Worm (Caenorhabditis elegans) whole organism, L4 larva: Measurements from ENCODE around the gene nhr-111.
A peak's percentile ranks its signal among the peaks of the same experiment; 100 is the strongest.

Experiments
- F10B5.3 ChIP-seq: sonication (generic microtip); optimal IDR thresholded peaks from 2 replicates; lab custom pipeline; 2016; ENCODE audit warnings: mild to moderate bottlenecking, missing genetic modification characterization, missing compliant biosample characterization
- F37D6.2 ChIP-seq: sonication (generic microtip); optimal IDR thresholded peaks from 2 replicates; lab custom pipeline; 2016; ENCODE audit warnings: mild to moderate bottlenecking, missing genetic modification characterization, missing compliant biosample characterization
- T20F7.1 ChIP-seq: fragments of 200-800 bp; sonication (Bioruptor generic); optimal IDR thresholded peaks from 2 replicates; lab custom pipeline; 2018; ENCODE audit warnings: mild to moderate bottlenecking, missing genetic modification characterization, missing compliant biosample characterization
- Y5F2A.4 ChIP-seq: fragments of 200-800 bp; sonication (Bioruptor generic); optimal IDR thresholded peaks from 2 replicates; lab custom pipeline; 2018; ENCODE audit warnings: mild to moderate bottlenecking, missing genetic modification characterization, missing compliant biosample characterization
- Y75B8A.6 ChIP-seq: fragments of 200-800 bp; sonication (Bioruptor generic); IDR thresholded peaks from 2 replicates; pipeline ENCODE4 v1.3.6; 2022; ENCODE audit warnings: missing genetic modification reagents, missing genetic modification characterization, missing compliant biosample characterization
- aha-1 ChIP-seq: fragments of 150-350 bp; peaks from one replicate; lab custom pipeline; 2014; ENCODE audit warnings: missing biosample characterization, missing genetic modification characterization
- ceh-20 ChIP-seq: fragments of 200-800 bp; sonication (Bioruptor generic); IDR thresholded peaks from 2 replicates; pipeline ENCODE4 v1.3.6; 2022; ENCODE audit warnings: missing genetic modification reagents, missing genetic modification characterization, missing compliant biosample characterization
- ceh-32 ChIP-seq: sonication (generic microtip); optimal IDR thresholded peaks from 2 replicates; lab custom pipeline; 2016; ENCODE audit warnings: mild to moderate bottlenecking, missing genetic modification characterization, missing compliant biosample characterization; ENCODE audit not compliant: poor library complexity
- ceh-44 ChIP-seq: fragments of 200-800 bp; sonication (Bioruptor generic); IDR thresholded peaks from 2 replicates; pipeline ENCODE4 v1.3.6; 2022; ENCODE audit warnings: missing genetic modification reagents, missing genetic modification characterization, missing compliant biosample characterization
- cey-2 ChIP-seq: sonication (generic microtip); optimal IDR thresholded peaks from 3 replicates; lab custom pipeline; 2017; ENCODE audit warnings: missing genetic modification characterization, mild to moderate bottlenecking, missing compliant biosample characterization, antibody characterized with exemption, borderline replicate concordance; ENCODE audit not compliant: insufficient read depth
- daf-16 ChIP-seq, 3 experiments: sonication (generic microtip); optimal IDR thresholded peaks; 2 replicates each; lab custom pipeline; 2016 to 2017; ENCODE audit warnings: missing genetic modification characterization in 3 of 3, missing genetic modification reagents in 3 of 3, mild to moderate bottlenecking in 2 of 3, missing compliant biosample characterization in 2 of 3, missing biosample characterization in 1 of 3, moderate library complexity in 1 of 3
- dmd-6 ChIP-seq: fragments of 200-800 bp; sonication (Bioruptor generic); IDR thresholded peaks from 2 replicates; pipeline ENCODE4 v1.3.6; 2022; ENCODE audit warnings: missing genetic modification reagents, missing genetic modification characterization, missing compliant biosample characterization
- duxl-1 ChIP-seq: sonication (generic microtip); optimal IDR thresholded peaks from 2 replicates; lab custom pipeline; 2016; ENCODE audit warnings: mild to moderate bottlenecking, missing genetic modification characterization, moderate library complexity, missing compliant biosample characterization; ENCODE audit not compliant: poor library complexity
- dve-1 ChIP-seq: sonication (generic microtip); optimal IDR thresholded peaks from 2 replicates; lab custom pipeline; 2017; ENCODE audit warnings: antibody characterized with exemption, mild to moderate bottlenecking, missing genetic modification characterization, missing compliant biosample characterization; ENCODE audit not compliant: insufficient read depth
- hlh-11 ChIP-seq: fragments of 200-800 bp; sonication (Bioruptor generic); optimal IDR thresholded peaks from 2 replicates; lab custom pipeline; 2018; ENCODE audit warnings: mild to moderate bottlenecking, missing genetic modification characterization, missing compliant biosample characterization
- hlh-30 ChIP-seq: sonication (generic microtip); optimal IDR thresholded peaks from 2 replicates; lab custom pipeline; 2017; ENCODE audit warnings: antibody characterized with exemption, mild to moderate bottlenecking, missing genetic modification characterization, missing compliant biosample characterization; ENCODE audit not compliant: insufficient read depth
- lsy-2 ChIP-seq, 2 experiments: fragments of 150-350 bp in 1 of 2; sonication (generic microtip) in 1 of 2; optimal IDR thresholded peaks; 2 replicates each; lab custom pipeline; 2014 to 2017; ENCODE audit warnings: missing biosample characterization in 2 of 2, missing genetic modification characterization in 2 of 2
- nhr-10 ChIP-seq: fragments of 150-350 bp; optimal IDR thresholded peaks from 2 replicates; lab custom pipeline; 2014; ENCODE audit warnings: missing biosample characterization, missing genetic modification characterization
- nhr-237 ChIP-seq: sonication (generic microtip); optimal IDR thresholded peaks from 2 replicates; lab custom pipeline; 2017; ENCODE audit warnings: missing biosample characterization, missing genetic modification characterization
- nhr-25 ChIP-seq: sonication (generic microtip); optimal IDR thresholded peaks from 2 replicates; lab custom pipeline; 2017; ENCODE audit warnings: missing genetic modification characterization, mild to moderate bottlenecking, missing compliant biosample characterization, antibody characterized with exemption, moderate library complexity, borderline replicate concordance; ENCODE audit not compliant: insufficient read depth
- nhr-28 ChIP-seq: fragments of 150-350 bp; optimal IDR thresholded peaks from 2 replicates; lab custom pipeline; 2014; ENCODE audit warnings: missing biosample characterization, missing genetic modification characterization
- nhr-41 ChIP-seq: fragments of 200-800 bp; sonication (Bioruptor generic); IDR thresholded peaks from 2 replicates; pipeline ENCODE4 v1.3.6; 2022; ENCODE audit warnings: missing genetic modification reagents, missing genetic modification characterization, missing compliant biosample characterization
- nhr-48 ChIP-seq: sonication (generic microtip); optimal IDR thresholded peaks from 2 replicates; lab custom pipeline; 2016; ENCODE audit warnings: mild to moderate bottlenecking, missing genetic modification characterization, missing compliant biosample characterization
- php-3 ChIP-seq: fragments of 200-800 bp; sonication (Bioruptor generic); IDR thresholded peaks from 2 replicates; pipeline ENCODE4 v1.3.6; 2022; ENCODE audit warnings: missing genetic modification reagents, missing genetic modification characterization, missing compliant biosample characterization
- pqm-1 ChIP-seq: sonication (generic microtip); optimal IDR thresholded peaks from 2 replicates; lab custom pipeline; 2017; ENCODE audit warnings: missing biosample characterization, missing genetic modification characterization
- snpc-1.2 ChIP-seq: fragments of 200-800 bp; sonication (Bioruptor generic); IDR thresholded peaks from 2 replicates; pipeline ENCODE4 v1.3.6; 2022; ENCODE audit warnings: missing genetic modification reagents, missing genetic modification characterization, missing compliant biosample characterization
- tra-1 ChIP-seq: fragments of 200-800 bp; sonication (Bioruptor generic); IDR thresholded peaks from 2 replicates; pipeline ENCODE4 v1.3.6; 2022; ENCODE audit warnings: missing genetic modification reagents, missing genetic modification characterization, missing compliant biosample characterization
- unc-62 ChIP-seq, 3 experiments: fragments of 150-350 bp in 1 of 3; sonication (generic microtip); optimal IDR thresholded peaks in 2 of 3; peaks in 1 of 3; 1 replicate in 1 of 3; 2 replicates in 2 of 3; lab custom pipeline; 2014 to 2017; ENCODE audit warnings: missing biosample characterization in 3 of 3, missing genetic modification characterization in 3 of 3, missing genetic modification reagents in 3 of 3, missing genotype in 1 of 3
- zag-1 ChIP-seq: fragments of 150-350 bp; optimal IDR thresholded peaks from 2 replicates; lab custom pipeline; 2014; ENCODE audit warnings: missing biosample characterization, missing genetic modification characterization
- zfp-3 ChIP-seq: fragments of 200-800 bp; sonication (Bioruptor generic); conservative IDR thresholded peaks from 2 replicates; pipeline ENCODE4 v1.3.6; 2022; ENCODE audit warnings: missing genetic modification reagents, missing genetic modification characterization, missing compliant biosample characterization
- zip-11 ChIP-seq: fragments of 200-800 bp; sonication (Bioruptor generic); IDR thresholded peaks from 2 replicates; pipeline ENCODE4 v1.3.6; 2022; ENCODE audit warnings: missing genetic modification characterization, missing compliant biosample characterization

nhr-111 gene

DNA sequence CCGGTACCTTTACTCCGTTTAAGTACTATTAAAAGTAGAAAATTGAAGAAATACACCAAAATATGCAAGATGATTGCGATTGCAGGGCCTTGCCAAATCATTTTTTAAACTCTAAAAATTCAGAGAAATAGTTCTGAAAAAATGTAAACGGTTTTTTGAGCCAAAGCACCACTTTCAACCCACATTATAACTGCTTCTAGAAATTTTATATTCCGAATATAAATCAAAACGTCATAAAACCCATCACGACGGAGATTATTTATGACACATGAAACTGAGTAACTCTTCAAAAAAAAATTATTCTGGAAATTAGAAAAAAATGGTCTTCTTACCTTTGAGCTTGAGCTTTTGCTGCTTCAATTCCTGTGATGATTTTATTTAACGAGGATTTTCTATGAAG lies 10.4 kb downstream of the nhr-111 start, which contains the start of gene srxa-16:
Gene srxa-16 (minus strand): TSS at position 101 of the 400 bp plus-strand sequence.
- no peak for TF ChIP-seq nhr-237
- TF ChIP-seq F10B5.3, result no peak
- TF ChIP-seq lsy-2 (tag; optimal IDR thresholded peaks at IDR 0.05; lab: Kevin White, UChicago), result no peak
- TF ChIP-seq nhr-25 (tag; lab: Kevin White, UChicago), result no peak
- no peak for TF ChIP-seq zfp-3
- TF ChIP-seq ceh-32 (tag; lab: Kevin White, UChicago), result no peak
- TF ChIP-seq unc-62 (GFP tag; optimal IDR thresholded peaks at IDR 0.05 in 1 of 2; lab: Kevin White, UChicago), result no peak
- no peak for TF ChIP-seq unc-62 (tag; optimal IDR thresholded peaks at IDR 0.05; lab: Kevin White, UChicago)
- no peak for TF ChIP-seq T20F7.1
- no peak for TF ChIP-seq cey-2 (tag; lab: Kevin White, UChicago)
- TF ChIP-seq zip-11 (GFP tag; lab: Robert Waterston, UW), result no peak
- TF ChIP-seq ceh-44, result no peak
- TF ChIP-seq hlh-11 (tag; lab: Kevin White, UChicago), result no peak

ce11 chrV:16103594-16103993 lies 21.0 kb downstream of the nhr-111 start, which contains the start of gene argk-1:
Gene argk-1 (plus strand): TSS chrV:16103894.
- TF ChIP-seq ceh-20 (no peak), T20F7.1 (no peak), F37D6.2 (tag; lab: Kevin White, UChicago) (no peak)

- no peak for TF ChIP-seq T20F7.1
- peak; percentile 74 for TF ChIP-seq nhr-48 (tag; lab: Kevin White, UChicago)
- TF ChIP-seq hlh-11 (tag; lab: Kevin White, UChicago), result peak; percentile 27
- TF ChIP-seq dmd-6 (GFP tag; lab: Robert Waterston, UW), result peak; percentile 69
- TF ChIP-seq hlh-30 (tag; lab: Kevin White, UChicago), result peak; percentile 32
- peak; percentile 63 for TF ChIP-seq aha-1 (tag; lab: Kevin White, UChicago)
- peak in 1 of 2 experiments; percentile 27 for TF ChIP-seq unc-62 (GFP tag; optimal IDR thresholded peaks at IDR 0.05 in 1 of 2; lab: Kevin White, UChicago)
- no peak for TF ChIP-seq unc-62 (tag; optimal IDR thresholded peaks at IDR 0.05; lab: Kevin White, UChicago)
- peak; percentile 97 for TF ChIP-seq nhr-28
- TF ChIP-seq dve-1, result peak; percentile 66
- TF ChIP-seq snpc-1.2 (GFP tag; lab: Robert Waterston, UW), result no peak
- no peak for TF ChIP-seq zag-1 (tag; lab: Kevin White, UChicago)
- TF ChIP-seq pqm-1, result peak; percentile 64
- TF ChIP-seq daf-16 (GFP tag; optimal IDR thresholded peaks at IDR 0.05; lab: Kevin White, UChicago), result no peak
- TF ChIP-seq daf-16 (tag; optimal IDR thresholded peaks at IDR 0.05; lab: Kevin White, UChicago), result peak; percentile 50
These were observed 24.4 kb downstream of the nhr-111 start, which contains the start of gene cth-1 for ce11 chrV:16100103-16100730. Gene cth-1 (plus strand): TSS chrV:16100680.

ce11 chrV:16099441-16099840 lies 25.2 kb downstream of the nhr-111 start, which contains the start of gene str-7:
Gene str-7 (minus strand): TSS chrV:16099541.
- no peak for TF ChIP-seq Y5F2A.4 (GFP tag; lab: Kevin White, UChicago)
- no peak for TF ChIP-seq nhr-41 (GFP tag; lab: Robert Waterston, UW)
- no peak for TF ChIP-seq nhr-10 (tag; lab: Kevin White, UChicago)
- no peak for TF ChIP-seq nhr-237
- TF ChIP-seq php-3 (GFP tag; lab: Robert Waterston, UW), result no peak
- no peak for TF ChIP-seq Y75B8A.6
- TF ChIP-seq tra-1, result no peak
- TF ChIP-seq duxl-1 (tag; lab: Kevin White, UChicago), result no peak
- no peak for TF ChIP-seq aha-1 (tag; lab: Kevin White, UChicago)
